Worm (Caenorhabditis elegans): ENCODE results near the gene C15H7.4.

ce11 chrIII:9701798-9702197, 46.1 kb upstream of the C15H7.4 start:
- TF ChIP-seq ama-1 (optimal IDR thresholded peaks at IDR 0.05) (no peak), hmbx-1 (tag; optimal IDR thresholded peaks at IDR 0.05) (no peak), tbx-37 (GFP tag; conservative IDR thresholded peaks at IDR 0.05) (no peak), tra-4 (tag; optimal IDR thresholded peaks at IDR 0.05) (no peak), hmg-4 (GFP tag; optimal IDR thresholded peaks at IDR 0.05) (no peak)

Data from whole organism, early embryonic.